Fruit fly (Drosophila melanogaster) whole organism, prepupa: ENCODE results near the gene Mst36Fb.

Experiments used
- Blimp-1 ChIP-seq: fragments of 200-800 bp; sonication (Bioruptor generic); optimal IDR thresholded peaks from 3 replicates; lab custom pipeline; 2017; ENCODE audit warnings: missing biosample characterization, missing genetic modification characterization, mild to moderate bottlenecking, moderate library complexity, missing genetic modification reagents
- CG10631 ChIP-seq: fragments of 200-800 bp; sonication (Bioruptor generic); optimal IDR thresholded peaks from 2 replicates; lab custom pipeline; 2016; ENCODE audit warnings: missing biosample characterization, missing genetic modification characterization
- CG11762 ChIP-seq: fragments of 200-800 bp; sonication (Bioruptor generic); optimal IDR thresholded peaks from 3 replicates; lab custom pipeline; 2016; ENCODE audit warnings: missing biosample characterization, missing genetic modification characterization; ENCODE audit not compliant: insufficient read depth
- CG11902 ChIP-seq: fragments of 200-800 bp; sonication (Bioruptor generic); optimal IDR thresholded peaks from 3 replicates; lab custom pipeline; 2016; ENCODE audit warnings: missing biosample characterization, missing genetic modification characterization
- CG16779 ChIP-seq: fragments of 200-800 bp; sonication (Bioruptor generic); optimal IDR thresholded peaks from 3 replicates; lab custom pipeline; 2017; ENCODE audit warnings: missing biosample characterization, mild to moderate bottlenecking, missing genetic modification characterization
- CG31627 ChIP-seq: fragments of 200-800 bp; sonication (Bioruptor generic); optimal IDR thresholded peaks from 3 replicates; lab custom pipeline; 2016; ENCODE audit warnings: missing biosample characterization, missing genetic modification characterization
- CG32006 ChIP-seq: fragments of 200-800 bp; sonication (Bioruptor generic); optimal IDR thresholded peaks from 3 replicates; lab custom pipeline; 2017; ENCODE audit warnings: missing biosample characterization, mild to moderate bottlenecking, missing genetic modification characterization
- CG34406 ChIP-seq: fragments of 200-800 bp; sonication (Bioruptor generic); optimal IDR thresholded peaks from 3 replicates; lab custom pipeline; 2016; ENCODE audit warnings: missing biosample characterization, missing genetic modification characterization
- CG3919 ChIP-seq: fragments of 200-800 bp; sonication (Bioruptor generic); optimal IDR thresholded peaks from 3 replicates; lab custom pipeline; 2016; ENCODE audit warnings: missing biosample characterization, missing genetic modification characterization
- CG6163 ChIP-seq: fragments of 200-800 bp; sonication (Bioruptor generic); IDR thresholded peaks from 3 replicates; pipeline ENCODE4 v1.3.6; 2022; ENCODE audit warnings: missing biosample characterization, missing genetic modification characterization
- CG6276 ChIP-seq: fragments of 200-800 bp; sonication (Bioruptor generic); optimal IDR thresholded peaks from 2 replicates; lab custom pipeline; 2017; ENCODE audit warnings: missing biosample characterization, mild to moderate bottlenecking, missing genetic modification characterization
- CG6792 ChIP-seq: fragments of 200-800 bp; sonication (Bioruptor generic); optimal IDR thresholded peaks from 3 replicates; lab custom pipeline; 2016; ENCODE audit warnings: missing biosample characterization, missing genetic modification characterization
- CG6808 ChIP-seq: fragments of 200-800 bp; sonication (Bioruptor generic); optimal IDR thresholded peaks from 3 replicates; lab custom pipeline; 2017; ENCODE audit warnings: missing biosample characterization, missing genetic modification characterization, mild to moderate bottlenecking, moderate library complexity, missing genetic modification reagents
- CG6854 ChIP-seq: fragments of 200-800 bp; sonication (Bioruptor generic); optimal IDR thresholded peaks from 2 replicates; lab custom pipeline; 2017; ENCODE audit warnings: missing biosample characterization, mild to moderate bottlenecking, missing genetic modification characterization
- CG7368 ChIP-seq: fragments of 200-800 bp; sonication (Bioruptor generic); optimal IDR thresholded peaks from 3 replicates; lab custom pipeline; 2016; ENCODE audit warnings: missing biosample characterization, missing genetic modification characterization
- CG8119 ChIP-seq: fragments of 200-800 bp; sonication (Bioruptor generic); IDR thresholded peaks from 3 replicates; pipeline ENCODE4 v1.3.6; 2022; ENCODE audit warnings: missing biosample characterization, missing genetic modification characterization
- CG8319 ChIP-seq: fragments of 200-800 bp; sonication (Bioruptor generic); optimal IDR thresholded peaks from 3 replicates; lab custom pipeline; 2016; ENCODE audit warnings: missing biosample characterization, missing genetic modification characterization
- CG8632 ChIP-seq: fragments of 200-800 bp; sonication (Bioruptor generic); optimal IDR thresholded peaks from 3 replicates; lab custom pipeline; 2016; ENCODE audit warnings: missing biosample characterization, missing genetic modification characterization
- CG9139 ChIP-seq: fragments of 200-800 bp; sonication (Bioruptor generic); optimal IDR thresholded peaks from 3 replicates; lab custom pipeline; 2017; ENCODE audit warnings: missing biosample characterization, mild to moderate bottlenecking, missing genetic modification characterization
- Eip75B ChIP-seq: fragments of 200-800 bp; sonication (Bioruptor generic); optimal IDR thresholded peaks from 3 replicates; lab custom pipeline; 2016; ENCODE audit warnings: missing biosample characterization, missing genetic modification characterization
- Eip78C ChIP-seq: fragments of 200-800 bp; sonication (Bioruptor generic); peaks from one replicate; lab custom pipeline; 2016; ENCODE audit warnings: missing biosample characterization, missing genetic modification characterization
- Ets21C ChIP-seq: fragments of 200-800 bp; sonication (Bioruptor generic); optimal IDR thresholded peaks from 3 replicates; lab custom pipeline; 2016; ENCODE audit warnings: missing biosample characterization, missing genetic modification characterization
- Ets96B ChIP-seq: fragments of 200-800 bp; optimal IDR thresholded peaks from 2 replicates; lab custom pipeline; 2019; ENCODE audit warnings: missing biosample characterization, mild to moderate bottlenecking, missing genetic modification characterization, moderate library complexity
- Gug ChIP-seq: fragments of 200-800 bp; sonication (Bioruptor generic); IDR thresholded peaks from 2 replicates; pipeline ENCODE4 v1.3.6; 2022; ENCODE audit warnings: missing biosample characterization, missing genetic modification characterization
- Hr38 ChIP-seq: sonication (Bioruptor generic); optimal IDR thresholded peaks from 2 replicates; lab custom pipeline; 2016; ENCODE audit warnings: missing biosample characterization, missing genetic modification characterization
- Hr39 ChIP-seq: fragments of 200-800 bp; sonication (Bioruptor generic); optimal IDR thresholded peaks from 2 replicates; lab custom pipeline; 2016; ENCODE audit warnings: missing biosample characterization, missing genetic modification characterization
- Met ChIP-seq: fragments of 200-800 bp; sonication (Bioruptor generic); optimal IDR thresholded peaks from 3 replicates; lab custom pipeline; 2016; ENCODE audit warnings: missing biosample characterization, missing genetic modification characterization
- OdsH ChIP-seq: fragments of 200-800 bp; sonication (Bioruptor generic); optimal IDR thresholded peaks from 3 replicates; lab custom pipeline; 2016; ENCODE audit warnings: missing biosample characterization, missing genetic modification characterization
- Smox ChIP-seq: fragments of 200-800 bp; sonication (Bioruptor generic); optimal IDR thresholded peaks from 3 replicates; lab custom pipeline; 2016; ENCODE audit warnings: missing biosample characterization, missing genetic modification characterization
- Sox102F ChIP-seq: fragments of 200-800 bp; sonication (Bioruptor generic); optimal IDR thresholded peaks from 2 replicates; lab custom pipeline; 2016; ENCODE audit warnings: missing biosample characterization, mild to moderate bottlenecking, missing genetic modification characterization
- Sox14 ChIP-seq: fragments of 200-800 bp; sonication (Bioruptor generic); optimal IDR thresholded peaks from 3 replicates; lab custom pipeline; 2016; ENCODE audit warnings: missing biosample characterization, missing genetic modification characterization
- Sox15 ChIP-seq: fragments of 200-800 bp; sonication (Bioruptor generic); optimal IDR thresholded peaks from 3 replicates; lab custom pipeline; 2016; ENCODE audit warnings: missing biosample characterization, missing genetic modification characterization
- achi ChIP-seq: fragments of 200-800 bp; sonication (Bioruptor generic); optimal IDR thresholded peaks from 3 replicates; lab custom pipeline; 2016; ENCODE audit warnings: missing biosample characterization, missing genetic modification characterization
- acj6 ChIP-seq: fragments of 200-800 bp; sonication (Bioruptor generic); optimal IDR thresholded peaks from 3 replicates; lab custom pipeline; 2016; ENCODE audit warnings: missing biosample characterization, missing genetic modification characterization
- cyc ChIP-seq: fragments of 200-800 bp; sonication (Bioruptor generic); optimal IDR thresholded peaks from 3 replicates; lab custom pipeline; 2016; ENCODE audit warnings: missing biosample characterization, missing genetic modification characterization
- dsx ChIP-seq: fragments of 200-800 bp; optimal IDR thresholded peaks from 3 replicates; lab custom pipeline; 2019; ENCODE audit warnings: missing biosample characterization, mild to moderate bottlenecking, missing genetic modification characterization, moderate library complexity; ENCODE audit not compliant: poor library complexity, severe bottlenecking
- eg ChIP-seq: fragments of 200-800 bp; sonication (Bioruptor generic); IDR thresholded peaks from 3 replicates; pipeline ENCODE4 v1.3.6; 2022; ENCODE audit warnings: missing biosample characterization, missing genetic modification characterization
- esn ChIP-seq: fragments of 200-800 bp; sonication (Bioruptor generic); optimal IDR thresholded peaks from 2 replicates; lab custom pipeline; 2016; ENCODE audit warnings: missing biosample characterization, mild to moderate bottlenecking, missing genetic modification characterization, moderate library complexity
- fd85E ChIP-seq: fragments of 200-800 bp; sonication (Bioruptor generic); optimal IDR thresholded peaks from 3 replicates; lab custom pipeline; 2016; ENCODE audit warnings: missing biosample characterization, missing genetic modification characterization
- fkh ChIP-seq: fragments of 200-800 bp; sonication (Bioruptor generic); optimal IDR thresholded peaks from 3 replicates; lab custom pipeline; 2017; ENCODE audit warnings: missing biosample characterization, mild to moderate bottlenecking, missing genetic modification characterization, moderate library complexity
- lz ChIP-seq: fragments of 200-800 bp; sonication (Bioruptor generic); optimal IDR thresholded peaks from 3 replicates; lab custom pipeline; 2016; ENCODE audit warnings: missing biosample characterization, missing genetic modification characterization
- net ChIP-seq: fragments of 200-800 bp; sonication (Bioruptor generic); optimal IDR thresholded peaks from 3 replicates; lab custom pipeline; 2016; ENCODE audit warnings: missing biosample characterization, missing genetic modification characterization
- pdm3 ChIP-seq: fragments of 200-800 bp; sonication (Bioruptor generic); optimal IDR thresholded peaks from 3 replicates; lab custom pipeline; 2016; ENCODE audit warnings: missing biosample characterization, missing genetic modification characterization
- ss ChIP-seq, 2 experiments: fragments of 200-800 bp; sonication (Bioruptor generic); optimal IDR thresholded peaks; 2 replicates in 1 of 2; 3 replicates in 1 of 2; lab custom pipeline; 2017 to 2018; ENCODE audit warnings: mild to moderate bottlenecking in 2 of 2, missing biosample characterization in 2 of 2, missing genetic modification characterization in 2 of 2, moderate library complexity in 1 of 2
- svp ChIP-seq: fragments of 200-800 bp; sonication (Bioruptor generic); peaks from one replicate; lab custom pipeline; 2016; ENCODE audit warnings: missing biosample characterization, missing genetic modification characterization
- topi ChIP-seq: fragments of 200-800 bp; sonication (Bioruptor generic); optimal IDR thresholded peaks from 3 replicates; lab custom pipeline; 2016; ENCODE audit warnings: missing biosample characterization, missing genetic modification characterization
- vri ChIP-seq: fragments of 200-800 bp; sonication (Bioruptor generic); optimal IDR thresholded peaks from 3 replicates; lab custom pipeline; 2016; ENCODE audit warnings: missing biosample characterization, mild to moderate bottlenecking, missing genetic modification characterization

Gene Mst36Fb

dm6 chr2L:18694724-18695105, 19.8 kb upstream of the Mst36Fb start (continued):
- TF ChIP-seq CG3919 (GFP tag; lab: Kevin White, UChicago) (peak; percentile 43), Sox15 (no peak), CG6808 (no peak), Ets96B (tag; lab: Kevin White, UChicago) (peak; percentile 58), Smox (GFP tag; lab: Kevin White, UChicago) (peak; percentile 39), esn (GFP tag; lab: Kevin White, UChicago) (peak; percentile 54), vri (GFP tag; lab: Kevin White, UChicago) (no peak), achi (GFP tag; lab: Kevin White, UChicago) (peak; percentile 48), topi (GFP tag; lab: Kevin White, UChicago) (peak; percentile 23), Hr38 (no peak), Sox14 (GFP tag; lab: Kevin White, UChicago) (peak; percentile 51), CG16779 (no peak), CG6276 (GFP tag; lab: Kevin White, UChicago) (no peak), CG9139 (GFP tag; lab: Kevin White, UChicago) (no peak), CG6163 (GFP tag; lab: Robert Waterston, UW) (peak; percentile 84), lz (GFP tag; lab: Kevin White, UChicago) (peak; percentile 46)

DNA sequence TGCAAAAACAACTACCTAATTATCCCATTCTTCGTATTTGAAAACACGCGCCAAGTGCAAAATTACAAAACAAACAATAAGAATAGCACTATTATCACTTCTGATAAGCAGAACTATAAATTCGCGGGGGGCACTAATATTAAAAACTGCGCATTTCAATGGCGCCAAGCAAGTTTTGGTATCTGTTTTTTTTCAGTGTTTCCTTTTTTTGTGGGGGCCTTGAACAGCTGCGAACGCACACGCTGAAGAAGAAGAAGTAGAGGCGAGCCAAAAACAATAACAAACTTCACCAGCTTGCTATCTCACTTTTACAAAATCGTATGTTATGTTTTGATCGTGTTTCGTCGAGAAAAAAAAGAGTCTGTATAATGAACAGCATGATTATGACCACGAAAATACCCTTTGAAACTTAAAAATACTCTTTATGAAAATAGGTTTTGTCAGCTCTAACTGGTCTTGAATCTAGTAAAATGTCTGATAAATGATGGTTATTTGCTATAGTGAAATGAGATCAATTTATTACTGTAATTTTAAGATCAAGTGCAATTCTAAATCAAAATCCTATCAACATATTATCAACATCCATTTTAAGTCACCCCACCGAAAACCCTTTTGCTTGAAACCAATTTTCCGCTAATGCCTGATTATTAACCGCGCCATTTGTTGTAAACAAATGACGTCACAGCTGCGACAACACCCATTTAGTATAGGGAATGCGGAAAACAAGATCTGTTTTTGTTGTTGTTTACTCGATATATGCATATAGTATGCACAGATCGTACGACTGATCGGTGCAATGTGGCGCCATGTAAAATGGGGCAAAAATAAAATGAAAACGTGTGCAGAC, 19.2 kb upstream of the Mst36Fb start:
- TF ChIP-seq CG6854 (GFP tag; lab: Kevin White, UChicago) (peak; percentile 31), eg (GFP tag; lab: Robert Waterston, UW) (peak; percentile 71), Sox15 (peak; percentile 11), Sox102F (GFP tag; lab: Kevin White, UChicago) (peak; percentile 70), Eip75B (GFP tag; lab: Kevin White, UChicago) (peak; percentile 16), CG3919 (GFP tag; lab: Kevin White, UChicago) (peak; percentile 58), CG34406 (GFP tag; lab: Kevin White, UChicago) (peak; percentile 28), CG32006 (GFP tag; lab: Kevin White, UChicago) (peak; percentile 56), achi (GFP tag; lab: Kevin White, UChicago) (peak; percentile 41), Sox14 (GFP tag; lab: Kevin White, UChicago) (peak; percentile 53), CG11762 (GFP tag; lab: Kevin White, UChicago) (peak; percentile 27), CG16779 (no peak), CG6792 (GFP tag; lab: Kevin White, UChicago) (peak; percentile 56), CG8119 (GFP tag; lab: Robert Waterston, UW) (peak; percentile 36; the same call in 1 of the 3 replicates), CG10631 (GFP tag; lab: Kevin White, UChicago) (peak; percentile 37), CG8632 (GFP tag; lab: Kevin White, UChicago) (peak; percentile 42), CG8319 (no peak), Gug (GFP tag; lab: Robert Waterston, UW) (no peak), lz (GFP tag; lab: Kevin White, UChicago) (peak; percentile 51), CG31627 (GFP tag; lab: Kevin White, UChicago) (peak; percentile 68), Eip78C (GFP tag; lab: Kevin White, UChicago) (peak; percentile 67), dsx (GFP tag; lab: Kevin White, UChicago) (no peak), topi (GFP tag; lab: Kevin White, UChicago) (peak; percentile 59), CG11902 (GFP tag; lab: Kevin White, UChicago) (no peak), ss (GFP tag; optimal IDR thresholded peaks at IDR 0.05; lab: Kevin White, UChicago) (no peak), net (peak; percentile 51), acj6 (peak; percentile 53), cyc (GFP tag; lab: Kevin White, UChicago) (peak; percentile 10), Hr38 (no peak), CG6163 (GFP tag; lab: Robert Waterston, UW) (peak; percentile 82), CG7368 (GFP tag; lab: Kevin White, UChicago) (no peak), vri (GFP tag; lab: Kevin White, UChicago) (peak; percentile 58), Met (peak; percentile 41), OdsH (GFP tag; lab: Kevin White, UChicago) (no peak), Ets21C (GFP tag; lab: Kevin White, UChicago) (peak; percentile 19), pdm3 (peak; percentile 50), Hr39 (GFP tag; lab: Kevin White, UChicago) (peak; percentile 61), fkh (GFP tag; lab: Kevin White, UChicago) (peak; percentile 26), esn (GFP tag; lab: Kevin White, UChicago) (peak; percentile 59), Blimp-1 (GFP tag; lab: Kevin White, UChicago) (no peak), svp (GFP tag; lab: Kevin White, UChicago) (peak; percentile 22), fd85E (no peak)
